Fruit fly (Drosophila melanogaster): ENCODE results near the gene CG45676.

Gene CG45676

dm6 chr3R:11430307-11430706 is 11.6 kb downstream of the CG45676 start:
- TF ChIP-seq CTCF (optimal IDR thresholded peaks at IDR 0.05) (no peak), CG8478 (optimal IDR thresholded peaks at IDR 0.05) (no peak)

dm6 chr3R:11431395-11431977 is 12.8 kb downstream of the CG45676 start, which contains the start of the genes RpL24-like and CG5276:
RpL24-like (minus strand) TSS chr3R:11431582.
CG5276 (plus strand) TSS chr3R:11431738.
- TF ChIP-seq CG8478 (optimal IDR thresholded peaks at IDR 0.05): no peak
- peak in 1 of 2 experiments; percentile 49 for TF ChIP-seq CTCF (optimal IDR thresholded peaks at IDR 0.05)

dm6 chr3R:11435537-11436234 is 17.0 kb downstream of the CG45676 start, which contains the start of the genes Exd2 and CG5281:
Exd2 (minus strand) TSS chr3R:11435703.
CG5281 (plus strand) TSS chr3R:11435850.
- TF ChIP-seq CTCF (optimal IDR thresholded peaks at IDR 0.05): no peak
- no peak for TF ChIP-seq CG8478 (optimal IDR thresholded peaks at IDR 0.05)

- TF ChIP-seq CTCF (optimal IDR thresholded peaks at IDR 0.05) (peak in 1 of 2 experiments; percentile 31), CG8478 (optimal IDR thresholded peaks at IDR 0.05) (no peak)
These were observed 18.8 kb downstream of the CG45676 start, which contains the start of gene CG17230 for dm6 chr3R:11437528-11437927. CG17230 (plus strand) TSS chr3R:11437785.

dm6 chr3R:11441038-11441437 is 22.4 kb downstream of the CG45676 start:
- TF ChIP-seq CTCF (optimal IDR thresholded peaks at IDR 0.05) (no peak), CG8478 (optimal IDR thresholded peaks at IDR 0.05) (no peak)

- no peak for TF ChIP-seq CG8478 (optimal IDR thresholded peaks at IDR 0.05)
- TF ChIP-seq CTCF (optimal IDR thresholded peaks at IDR 0.05): no peak
These were observed 31.0 kb downstream of the CG45676 start for dm6 chr3R:11449688-11450087.

dm6 chr3R:11451207-11451841 is 32.6 kb downstream of the CG45676 start, which contains the start of gene sals:
sals (minus strand) TSS chr3R:11451791.
- TF ChIP-seq CG8478 (optimal IDR thresholded peaks at IDR 0.05) (no peak), CTCF (optimal IDR thresholded peaks at IDR 0.05) (no peak)

dm6 chr3R:11452041-11452440 is 33.4 kb downstream of the CG45676 start:
- TF ChIP-seq CG8478 (optimal IDR thresholded peaks at IDR 0.05): no peak
- no peak for TF ChIP-seq CTCF (optimal IDR thresholded peaks at IDR 0.05)

- TF ChIP-seq CG8478 (optimal IDR thresholded peaks at IDR 0.05): no peak
- no peak for TF ChIP-seq CTCF (optimal IDR thresholded peaks at IDR 0.05)
These were observed 35.7 kb downstream of the CG45676 start for dm6 chr3R:11454210-11454904.

- no peak for TF ChIP-seq CTCF (optimal IDR thresholded peaks at IDR 0.05)
- no peak for TF ChIP-seq CG8478 (optimal IDR thresholded peaks at IDR 0.05)
These were observed 37.9 kb downstream of the CG45676 start for dm6 chr3R:11456539-11456938.

- TF ChIP-seq CTCF (optimal IDR thresholded peaks at IDR 0.05) (no peak), CG8478 (optimal IDR thresholded peaks at IDR 0.05) (no peak)
These were observed 38.6 kb downstream of the CG45676 start for dm6 chr3R:11457286-11457685.

dm6 chr3R:11458022-11458850 is 39.6 kb downstream of the CG45676 start:
- no peak for TF ChIP-seq CTCF (optimal IDR thresholded peaks at IDR 0.05)
- no peak for TF ChIP-seq CG8478 (optimal IDR thresholded peaks at IDR 0.05)

- no peak for TF ChIP-seq CTCF (optimal IDR thresholded peaks at IDR 0.05)
- no peak for TF ChIP-seq CG8478 (optimal IDR thresholded peaks at IDR 0.05)
These were observed 40.1 kb downstream of the CG45676 start for dm6 chr3R:11458851-11459175.
